Worm (Caenorhabditis elegans): ENCODE results near the gene F59E12.17.

DNA sequence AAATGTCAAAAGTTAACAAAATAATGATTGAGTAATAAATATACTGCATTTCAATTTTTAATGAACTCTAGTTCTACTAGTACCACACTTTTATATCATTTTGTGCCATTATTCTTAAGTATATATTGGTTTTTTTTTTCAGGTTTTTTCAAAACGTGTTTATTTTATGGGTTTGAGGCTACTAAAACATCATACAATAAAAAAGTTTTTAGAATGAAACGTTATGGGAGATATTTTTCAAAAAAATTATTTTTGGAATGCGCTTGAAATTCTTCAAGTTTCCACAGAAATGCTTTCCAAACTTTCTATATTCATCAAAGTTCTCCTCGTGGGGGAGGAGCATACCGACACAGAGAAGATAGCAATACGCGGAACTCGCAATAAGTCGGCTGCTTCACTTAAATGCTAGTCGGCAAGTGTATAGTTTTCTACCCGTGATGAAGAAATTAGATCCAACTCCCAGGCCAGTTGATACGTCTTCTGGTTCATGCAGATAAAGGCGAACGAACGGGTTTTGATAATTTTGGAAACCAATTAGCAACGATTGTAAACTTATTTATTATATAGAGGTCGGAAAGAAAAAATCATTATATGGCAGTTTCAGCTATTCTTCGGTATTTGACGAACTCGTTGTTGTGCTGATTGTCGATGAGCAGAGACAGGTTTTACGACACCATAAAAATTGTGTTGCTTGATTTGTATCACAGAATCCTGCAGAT lies 49.8 kb downstream of the F59E12.17 start, which contains the start of gene C17G10.10:
- peak; percentile 70 for TF ChIP-seq elt-2 (tag; optimal IDR thresholded peaks at IDR 0.05)
- TF ChIP-seq tbx-7 (tag; optimal IDR thresholded peaks at IDR 0.05), result no peak
- TF ChIP-seq ceh-31 (tag; optimal IDR thresholded peaks at IDR 0.05), result no peak
- TF ChIP-seq hlh-13 (GFP tag; optimal IDR thresholded peaks at IDR 0.05), result no peak
- TF ChIP-seq tbx-2 (tag; optimal IDR thresholded peaks at IDR 0.05), result no peak
- no peak for TF ChIP-seq ceh-9 (tag; optimal IDR thresholded peaks at IDR 0.05)
- TF ChIP-seq nfya-1 (tag; optimal IDR thresholded peaks at IDR 0.05), result no peak
- no peak for TF ChIP-seq pqm-1 (tag; optimal IDR thresholded peaks at IDR 0.05)

Measured in whole organism, late embryonic.